Fruit fly (Drosophila melanogaster) S2 (cell line): ENCODE results near the gene CG34112.

Experiments used
- CG8478 ChIP-seq: fragments of >200 bp; optimal IDR thresholded peaks from 2 replicates; lab custom pipeline; 2018
- CTCF ChIP-seq, 2 experiments: fragments of >200 bp; optimal IDR thresholded peaks; 2 replicates each; lab custom pipeline; 2018

dm6 chr3R:4362010-4362409 is 32.0 kb downstream of the CG34112 start:
- TF ChIP-seq CG8478 (lab: Kevin White, UChicago) (no peak), CTCF (optimal IDR thresholded peaks at IDR 0.05; lab: Kevin White, UChicago) (no peak)
